Worm (Caenorhabditis elegans): ENCODE measurements around the gene rsd-3.

The rsd-3 gene

DNA sequence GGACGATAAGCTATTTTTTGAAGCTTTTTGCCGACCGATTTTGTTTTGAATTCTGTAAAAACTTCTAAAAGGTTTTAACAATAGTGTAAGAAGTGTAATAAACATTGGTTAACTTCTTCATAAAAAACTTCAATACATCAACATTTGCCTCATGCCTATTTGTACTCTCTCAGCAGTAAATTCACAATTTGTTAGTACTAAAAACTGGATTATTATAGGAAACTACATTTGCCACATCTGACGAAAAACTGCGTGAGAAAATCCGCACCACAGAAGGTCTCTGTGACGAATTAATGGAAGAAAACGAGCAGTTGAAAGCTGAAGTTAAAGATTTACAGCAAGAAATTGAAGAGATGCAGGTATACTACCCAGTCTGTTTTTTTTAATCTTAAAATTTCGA lies 29.2 kb downstream of the rsd-3 start:
- TF ChIP-seq ceh-28 (tag; optimal IDR thresholded peaks at IDR 0.05) (no peak), R02D3.7 (tag; optimal IDR thresholded peaks at IDR 0.05) (no peak), aha-1 (tag) (peak; percentile 91), unc-62 (GFP tag; optimal IDR thresholded peaks at IDR 0.05 in 1 of 2) (peak in 1 of 2 experiments; percentile 21), unc-62 (tag; optimal IDR thresholded peaks at IDR 0.05) (no peak), ztf-7 (tag; optimal IDR thresholded peaks at IDR 0.05) (no peak)

DNA sequence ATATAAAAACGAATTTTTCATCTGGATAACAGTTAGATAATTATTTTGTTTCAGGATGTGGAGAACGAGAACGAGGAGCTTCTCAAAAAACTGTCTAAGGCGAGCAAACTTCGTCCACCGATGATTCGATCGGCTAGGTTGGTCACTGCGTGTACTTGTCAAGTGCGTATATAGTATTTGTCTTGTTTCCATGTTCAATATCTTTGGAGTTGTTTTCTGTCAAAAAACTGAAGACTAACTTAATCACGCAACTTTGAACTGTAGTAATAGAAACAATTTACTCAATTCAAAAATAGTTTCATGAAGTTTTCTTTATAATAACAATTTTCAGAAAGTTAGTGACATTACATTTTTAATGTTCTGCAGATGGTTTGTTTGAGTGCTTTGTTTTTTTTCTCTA lies 30.4 kb downstream of the rsd-3 start:
- TF ChIP-seq lin-39 (tag; optimal IDR thresholded peaks at IDR 0.05) (no peak), ceh-82 (tag; optimal IDR thresholded peaks at IDR 0.05) (no peak), unc-62 (GFP tag; optimal IDR thresholded peaks at IDR 0.05 in 1 of 2) (peak in 1 of 2 experiments; percentile 92), unc-62 (tag; optimal IDR thresholded peaks at IDR 0.05) (no peak), saeg-2 (GFP tag; IDR thresholded peaks at IDR 0.05) (no peak), nhr-76 (tag; optimal IDR thresholded peaks at IDR 0.05) (no peak), nhr-10 (tag; optimal IDR thresholded peaks at IDR 0.05) (no peak)

DNA sequence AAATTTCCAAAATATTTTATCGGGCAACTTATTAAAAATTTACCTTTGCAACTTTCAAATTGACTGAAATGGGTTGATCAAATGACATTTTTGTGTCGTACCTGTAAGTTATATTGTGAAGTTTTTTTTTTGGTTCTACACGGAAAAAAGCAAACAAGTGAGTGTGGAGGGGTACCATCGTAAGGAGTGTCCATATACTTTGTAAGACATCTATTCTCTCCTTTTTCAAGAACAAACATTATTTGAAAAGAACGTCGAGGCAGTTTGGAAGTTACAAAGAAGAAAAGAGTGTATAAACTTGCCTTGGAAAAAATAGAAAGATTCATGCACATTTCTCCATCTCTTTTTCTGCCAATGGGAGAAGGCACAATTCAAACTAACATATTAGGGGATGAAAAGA lies 39.1 kb downstream of the rsd-3 start, which contains the start of gene taf-7.1:
taf-7.1 (minus strand) TSS at position 101 of the 400 bp plus-strand sequence.
- TF ChIP-seq nhr-48 (tag; optimal IDR thresholded peaks at IDR 0.05), result no peak
- TF ChIP-seq F44E2.7 (GFP tag; IDR thresholded peaks at IDR 0.05), result no peak
- TF ChIP-seq T26A8.4 (GFP tag; IDR thresholded peaks at IDR 0.05), result no peak
- no peak for TF ChIP-seq ceh-20 (GFP tag; IDR thresholded peaks at IDR 0.05)
- TF ChIP-seq ctbp-1 (GFP tag; IDR thresholded peaks at IDR 0.05), result no peak
- no peak for TF ChIP-seq nhr-111 (GFP tag; optimal IDR thresholded peaks at IDR 0.05)
- no peak for TF ChIP-seq ZK337.2 (GFP tag; IDR thresholded peaks at IDR 0.05)
- TF ChIP-seq D1046.2 (GFP tag; IDR thresholded peaks at IDR 0.05), result no peak

- TF ChIP-seq nhr-237 (tag; optimal IDR thresholded peaks at IDR 0.05) (no peak), Y48G9A.11 (GFP tag; IDR thresholded peaks at IDR 0.05) (no peak), mxl-2 (GFP tag; conservative IDR thresholded peaks at IDR 0.05) (no peak), nhr-77 (tag; optimal IDR thresholded peaks at IDR 0.05) (no peak)
These were observed 45.1 kb downstream of the rsd-3 start, which contains the start of gene F54F7.2 for ce11 chrX:11843363-11843762. F54F7.2 (plus strand) TSS chrX:11843663.

DNA sequence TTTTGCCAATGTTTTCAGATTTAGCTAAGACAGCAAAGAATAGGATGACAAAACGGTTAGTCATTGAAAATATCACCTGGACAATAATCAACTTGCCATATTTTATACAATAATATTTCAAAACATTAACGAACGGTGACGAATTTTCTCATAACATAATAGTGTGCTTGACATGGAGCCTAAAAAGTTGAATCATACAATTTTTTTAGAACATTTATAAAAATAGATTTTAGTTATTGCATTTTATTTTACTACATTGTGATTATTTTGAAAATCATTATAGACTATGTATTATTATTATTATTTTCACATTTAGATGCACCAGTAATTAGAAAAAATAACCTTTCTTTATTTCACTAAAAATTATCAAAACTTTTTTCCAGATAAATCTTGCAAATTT lies 50.3 kb downstream of the rsd-3 start, which contains the start of gene F54F7.9:
F54F7.9 (minus strand) TSS at position 101 of the 400 bp plus-strand sequence.
- no peak for TF ChIP-seq nhr-25 (tag; optimal IDR thresholded peaks at IDR 0.05; ENCODE audit: borderline replicate concordance, insufficient read depth)
- TF ChIP-seq nhr-10 (tag; optimal IDR thresholded peaks at IDR 0.05), result no peak
- no peak for TF ChIP-seq ceh-82 (tag; optimal IDR thresholded peaks at IDR 0.05)
- no peak for TF ChIP-seq hlh-30 (tag; optimal IDR thresholded peaks at IDR 0.05; ENCODE audit: insufficient read depth)
- TF ChIP-seq fkh-10 (GFP tag; optimal IDR thresholded peaks at IDR 0.05), result no peak
- TF ChIP-seq spr-1 (tag; optimal IDR thresholded peaks at IDR 0.05), result no peak
- TF ChIP-seq spr-3 (GFP tag; optimal IDR thresholded peaks at IDR 0.05), result no peak
- TF ChIP-seq ZK546.5 (tag; optimal IDR thresholded peaks at IDR 0.05), result no peak
- TF ChIP-seq unc-62 (GFP tag; optimal IDR thresholded peaks at IDR 0.05 in 1 of 2), result no peak
- TF ChIP-seq unc-62 (tag; optimal IDR thresholded peaks at IDR 0.05), result no peak
- no peak for TF ChIP-seq ctbp-1 (GFP tag; IDR thresholded peaks at IDR 0.05)
- TF ChIP-seq zag-1 (tag; optimal IDR thresholded peaks at IDR 0.05), result no peak
- TF ChIP-seq dmd-8 (GFP tag; IDR thresholded peaks at IDR 0.05), result no peak
- no peak for TF ChIP-seq lin-38 (GFP tag; IDR thresholded peaks at IDR 0.05)
- no peak for TF ChIP-seq zfp-2 (tag; optimal IDR thresholded peaks at IDR 0.05)
- no peak for TF ChIP-seq madf-9 (GFP tag; conservative IDR thresholded peaks at IDR 0.05)
- no peak for TF ChIP-seq F44E2.7 (GFP tag; IDR thresholded peaks at IDR 0.05)
- TF ChIP-seq unc-130 (GFP tag; optimal IDR thresholded peaks at IDR 0.05), result no peak
- TF ChIP-seq nhr-76 (tag; optimal IDR thresholded peaks at IDR 0.05), result no peak
